Fruit fly (Drosophila melanogaster): ENCODE measurements around the gene CG2975.

DNA sequence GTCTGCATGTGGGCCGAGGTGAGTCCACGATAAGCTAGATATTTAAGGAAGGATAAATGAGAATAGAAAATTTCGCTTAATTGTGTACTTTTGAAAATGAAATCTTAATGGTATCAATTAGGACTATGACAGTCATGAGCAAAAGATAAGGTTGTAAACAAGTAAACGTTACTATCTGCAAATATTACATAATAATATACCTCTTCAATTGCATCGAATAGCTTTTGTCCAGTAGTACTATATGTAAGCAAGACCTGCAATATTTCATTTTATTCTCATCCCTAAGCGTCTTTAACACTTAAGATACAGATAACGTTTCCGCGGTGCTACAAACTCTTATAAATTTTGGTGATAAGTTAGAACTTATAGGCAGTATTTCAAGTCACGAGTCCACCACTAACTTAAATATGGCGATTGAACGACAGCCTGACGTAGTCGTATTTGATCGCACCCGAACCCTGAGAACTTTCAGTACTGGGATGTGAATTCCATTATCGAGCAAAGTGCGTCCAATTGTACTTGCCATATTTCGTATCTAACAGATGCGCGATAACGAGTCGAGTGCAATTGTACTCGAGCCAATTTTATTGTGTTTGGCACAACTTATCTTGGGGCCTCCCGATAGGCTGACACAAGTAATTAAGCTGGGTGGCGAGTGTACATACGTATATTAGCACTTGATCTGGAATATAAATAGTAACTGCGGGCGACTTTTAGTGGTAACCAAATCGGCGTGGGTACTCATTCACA, 25.8 kb downstream of the CG2975 start:
- no peak for TF ChIP-seq usp (GFP tag; optimal IDR thresholded peaks at IDR 0.05)
- TF ChIP-seq brk (GFP tag; optimal IDR thresholded peaks at IDR 0.05), result no peak
- TF ChIP-seq jim (GFP tag; optimal IDR thresholded peaks at IDR 0.05), result no peak
- no peak for TF ChIP-seq pan (optimal IDR thresholded peaks at IDR 0.05)
- TF ChIP-seq CG9705 (GFP tag; optimal IDR thresholded peaks at IDR 0.05), result no peak
- TF ChIP-seq Myc (optimal IDR thresholded peaks at IDR 0.05), result no peak
- no peak for TF ChIP-seq GATAd (GFP tag; optimal IDR thresholded peaks at IDR 0.05)

Data from whole organism, wandering third instar larva.